Fruit fly (Drosophila melanogaster): ENCODE results near the gene emb.
A peak's percentile ranks its signal among the peaks of the same experiment; 100 is the strongest.

- TF ChIP-seq Hr83 (GFP tag; optimal IDR thresholded peaks at IDR 0.05; ENCODE audit: poor library complexity, severe bottlenecking) = no peak
- no peak for TF ChIP-seq CrebA (GFP tag; optimal IDR thresholded peaks at IDR 0.05; ENCODE audit: borderline replicate concordance)
- TF ChIP-seq Jra (GFP tag; optimal IDR thresholded peaks at IDR 0.05) = peak; percentile 60
- peak; percentile 79 for TF ChIP-seq Hnf4 (GFP tag; optimal IDR thresholded peaks at IDR 0.05)
- TF ChIP-seq Rel (GFP tag; optimal IDR thresholded peaks at IDR 0.05) = no peak
- TF ChIP-seq Rel (tag; optimal IDR thresholded peaks at IDR 0.05) = peak; percentile 52
- TF ChIP-seq usp (GFP tag; optimal IDR thresholded peaks at IDR 0.05) = no peak
- TF ChIP-seq pan (optimal IDR thresholded peaks at IDR 0.05) = no peak
- peak; percentile 14 for TF ChIP-seq Vsx2 (GFP tag; optimal IDR thresholded peaks at IDR 0.05; ENCODE audit: partially characterized antibody)
- peak; percentile 36 for TF ChIP-seq CG9705 (GFP tag; optimal IDR thresholded peaks at IDR 0.05)
- TF ChIP-seq sv (GFP tag; optimal IDR thresholded peaks at IDR 0.05) = no peak
Observed at dm6 chr2L:8416350-8417046, 13.1 kb downstream of the emb start.
